Worm (Caenorhabditis elegans) whole organism, dauer: ENCODE data around the gene lir-2.

ENCODE experiments used
- unc-62 ChIP-seq: sonication (generic microtip); optimal IDR thresholded peaks from 2 replicates; lab custom pipeline; 2017; ENCODE audit warnings: missing biosample characterization, missing genetic modification reagents, missing genetic modification characterization

Gene lir-2

ce11 chrII:7666967-7667366 lies at the start of gene lir-2:
Gene lir-2 (plus strand): TSS chrII:7667267.
- TF ChIP-seq unc-62 (GFP tag; lab: Kevin White, UChicago), result no peak

- no peak for TF ChIP-seq unc-62 (GFP tag; lab: Kevin White, UChicago)
Observed at ce11 chrII:7618212-7618611, 48.9 kb upstream of the lir-2 start.

- no peak for TF ChIP-seq unc-62 (GFP tag; lab: Kevin White, UChicago)
Observed at ce11 chrII:7620413-7620812, 46.7 kb upstream of the lir-2 start, which contains the start of gene R07G3.8. Gene R07G3.8 (minus strand): TSS chrII:7620513.

DNA sequence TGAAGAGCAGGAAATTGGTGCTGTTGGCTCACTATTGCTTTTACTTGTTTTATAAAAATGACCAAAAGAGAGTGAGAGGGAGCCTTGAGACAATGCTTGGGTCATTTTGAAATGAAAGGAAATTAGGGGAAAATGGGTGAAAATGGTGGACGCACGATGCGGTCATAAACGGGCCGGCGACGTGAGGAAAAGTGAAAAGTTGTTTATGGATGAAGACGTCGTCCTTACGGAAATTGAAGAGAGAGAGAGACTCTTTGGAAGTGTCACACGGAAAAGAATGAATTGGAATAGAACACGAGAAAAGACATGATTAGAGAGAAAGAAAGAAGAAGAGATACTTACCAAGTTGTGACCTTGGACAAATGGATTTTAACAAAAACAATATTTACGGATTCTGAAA lies 45.6 kb upstream of the lir-2 start:
- no peak for TF ChIP-seq unc-62 (GFP tag; lab: Kevin White, UChicago)

DNA sequence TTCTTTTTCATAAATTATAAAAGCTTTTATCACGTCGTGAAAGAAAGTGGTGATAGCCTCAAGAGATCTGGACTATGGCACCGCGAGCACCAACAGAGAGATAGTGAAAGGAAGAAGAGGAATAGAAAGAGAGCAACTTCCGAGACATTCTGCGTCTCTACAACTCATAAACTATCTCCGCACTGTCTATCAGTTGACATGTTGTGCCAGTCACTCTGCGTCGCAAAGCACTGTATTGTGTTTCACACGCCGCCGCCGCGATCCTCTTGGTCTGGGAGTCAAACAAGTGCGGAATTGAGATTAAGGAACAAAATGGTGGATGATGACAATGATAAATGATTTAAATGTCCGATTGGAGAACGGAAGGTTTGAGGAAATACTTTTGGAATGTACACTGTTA lies 43.6 kb upstream of the lir-2 start:
- no peak for TF ChIP-seq unc-62 (GFP tag; lab: Kevin White, UChicago)

DNA sequence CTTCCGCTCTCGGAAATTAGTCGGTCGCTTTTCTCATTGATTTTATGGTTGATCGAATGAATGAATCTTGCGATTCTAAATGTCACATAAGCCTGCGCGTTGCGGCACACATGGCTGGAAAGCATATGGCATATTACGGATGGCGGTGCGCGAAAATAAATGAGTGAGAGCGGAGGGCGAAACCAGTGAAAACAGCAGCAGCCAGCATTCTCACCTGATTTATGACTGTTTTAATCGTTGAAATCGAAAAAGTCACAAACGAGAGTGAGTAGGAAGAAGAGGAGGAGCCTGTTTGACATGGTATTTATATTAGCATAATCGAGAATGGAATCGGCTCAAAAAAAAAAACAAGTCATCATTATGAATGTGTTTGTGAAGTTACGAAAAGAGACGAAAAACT lies 42.8 kb upstream of the lir-2 start:
- TF ChIP-seq unc-62 (GFP tag; lab: Kevin White, UChicago), result no peak

DNA sequence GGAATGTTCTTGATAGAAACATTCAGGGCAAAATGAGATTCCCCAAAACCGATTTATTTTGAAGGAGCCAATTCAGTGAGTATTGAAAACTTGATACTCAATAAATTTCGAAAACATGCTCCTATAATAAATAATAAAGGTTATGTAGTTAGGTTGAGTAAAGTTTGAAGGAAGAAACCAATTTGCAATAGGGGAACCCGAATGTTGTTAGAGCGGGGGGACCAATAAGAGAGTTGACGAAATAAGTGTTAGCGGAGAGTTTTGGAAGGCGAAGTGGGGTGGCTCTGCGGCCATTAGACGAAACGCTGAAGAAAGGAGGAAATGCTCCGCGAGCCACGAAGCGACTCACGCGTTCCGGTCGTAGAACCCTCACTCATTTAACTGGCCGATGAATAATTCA lies 42.1 kb upstream of the lir-2 start:
- TF ChIP-seq unc-62 (GFP tag; lab: Kevin White, UChicago), result no peak

DNA sequence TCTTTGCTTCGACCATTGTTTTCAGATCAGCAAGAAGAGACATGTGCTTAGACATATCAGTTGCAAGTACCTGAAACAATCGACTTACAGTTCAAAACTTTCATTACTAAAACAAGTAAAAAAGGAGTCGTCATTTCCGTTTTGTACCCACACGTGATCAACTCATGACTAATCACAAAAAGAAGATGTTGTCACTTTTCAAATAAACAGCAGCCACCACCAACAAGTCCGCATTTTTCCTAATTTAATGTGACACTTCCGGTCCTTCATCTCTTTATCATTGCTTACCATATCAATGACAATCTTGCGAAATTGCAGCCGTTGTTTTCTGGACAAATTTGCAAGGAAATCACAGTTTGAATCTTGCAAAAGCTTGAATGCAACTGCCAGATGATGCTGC lies 38.4 kb upstream of the lir-2 start:
- TF ChIP-seq unc-62 (GFP tag; lab: Kevin White, UChicago), result no peak

DNA sequence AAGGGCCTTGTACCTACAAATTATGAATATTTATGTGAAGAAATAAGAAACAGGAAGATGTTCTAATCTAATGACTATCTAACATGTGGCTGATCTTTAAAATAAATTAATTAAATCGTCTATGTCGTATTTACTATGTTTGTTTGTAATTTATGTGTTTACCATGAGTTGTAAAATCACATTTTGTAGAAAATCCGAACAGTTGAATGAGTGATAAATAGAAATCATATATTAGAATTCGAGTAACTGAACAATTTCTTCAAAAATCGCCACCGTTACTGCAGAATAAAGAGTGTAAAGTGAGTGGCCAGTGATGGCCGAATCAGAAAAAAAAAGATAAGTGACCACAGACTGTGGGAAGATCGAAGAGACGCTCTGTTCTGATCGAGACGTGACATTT lies 37.0 kb upstream of the lir-2 start:
- no peak for TF ChIP-seq unc-62 (GFP tag; lab: Kevin White, UChicago)

- no peak for TF ChIP-seq unc-62 (GFP tag; lab: Kevin White, UChicago)
Observed at ce11 chrII:7631171-7631570, 35.9 kb upstream of the lir-2 start.

- TF ChIP-seq unc-62 (GFP tag; lab: Kevin White, UChicago), result no peak
Observed at ce11 chrII:7631677-7632210, 35.3 kb upstream of the lir-2 start.

ce11 chrII:7635296-7635695 lies 31.8 kb upstream of the lir-2 start:
- no peak for TF ChIP-seq unc-62 (GFP tag; lab: Kevin White, UChicago)

ce11 chrII:7636941-7637340 lies 30.1 kb upstream of the lir-2 start:
- TF ChIP-seq unc-62 (GFP tag; lab: Kevin White, UChicago), result no peak

ce11 chrII:7639036-7639435 lies 28.0 kb upstream of the lir-2 start:
- no peak for TF ChIP-seq unc-62 (GFP tag; lab: Kevin White, UChicago)

DNA sequence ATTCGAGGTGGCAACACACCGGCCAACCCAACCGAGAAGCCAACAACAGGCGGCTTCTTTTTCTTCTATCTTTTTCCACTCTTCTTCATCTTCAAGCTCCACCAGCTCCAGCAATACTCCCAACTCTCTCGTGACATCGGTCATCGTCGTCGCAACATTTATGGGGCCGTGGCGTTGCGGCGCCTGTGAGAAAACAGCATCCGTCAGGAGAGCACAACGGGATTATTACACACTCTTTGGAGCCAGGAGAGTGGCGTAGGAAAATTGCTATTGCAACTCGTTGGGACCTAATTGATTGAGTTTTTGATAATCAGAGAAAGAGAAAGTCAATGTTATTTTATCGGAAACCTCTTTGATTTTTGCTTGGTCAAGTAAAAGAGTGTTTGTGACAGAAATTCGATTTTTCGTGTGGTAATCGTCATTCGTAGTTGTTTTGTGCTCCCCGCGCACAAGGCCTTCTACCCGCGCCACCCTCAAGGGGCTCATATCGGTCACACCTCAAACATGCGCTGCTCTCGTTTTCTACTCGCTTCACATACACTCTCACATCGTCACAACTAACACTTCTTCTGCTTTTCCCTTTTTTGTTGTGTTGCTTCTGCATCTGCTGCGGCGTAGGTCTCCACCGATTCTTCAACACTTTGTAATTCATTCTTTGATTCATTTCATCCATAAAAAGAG lies 26.8 kb upstream of the lir-2 start:
- no peak for TF ChIP-seq unc-62 (GFP tag; lab: Kevin White, UChicago)

DNA sequence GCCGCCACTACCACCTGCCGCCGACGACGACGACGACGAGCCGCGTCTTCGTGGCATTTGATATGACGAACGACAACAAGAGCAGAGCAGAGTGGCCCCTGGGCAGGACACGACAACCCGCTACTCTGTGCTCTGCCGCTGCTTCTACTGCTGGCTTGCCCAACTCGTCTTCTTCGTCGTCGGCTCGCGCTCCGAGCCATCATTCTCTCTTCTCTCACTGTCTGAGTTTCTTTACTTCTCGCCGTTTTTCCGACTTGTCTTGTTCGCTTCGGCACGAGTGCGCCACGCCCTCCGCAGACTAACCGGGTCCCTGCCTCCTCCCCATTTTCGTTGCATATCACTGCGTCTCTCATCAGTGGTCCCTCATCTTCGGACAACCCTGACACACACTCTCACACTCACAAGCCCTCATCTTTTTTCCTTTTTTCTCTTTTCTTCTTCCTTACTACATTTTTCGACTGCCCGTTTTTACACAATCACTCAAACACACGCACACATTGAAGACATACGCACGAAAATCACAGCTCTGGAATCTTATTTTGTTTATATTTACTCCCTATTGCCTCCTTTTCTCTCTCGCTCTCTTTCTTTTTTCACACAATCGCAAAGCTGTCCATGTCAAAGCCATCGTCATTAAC lies 24.9 kb upstream of the lir-2 start:
- no peak for TF ChIP-seq unc-62 (GFP tag; lab: Kevin White, UChicago)

DNA sequence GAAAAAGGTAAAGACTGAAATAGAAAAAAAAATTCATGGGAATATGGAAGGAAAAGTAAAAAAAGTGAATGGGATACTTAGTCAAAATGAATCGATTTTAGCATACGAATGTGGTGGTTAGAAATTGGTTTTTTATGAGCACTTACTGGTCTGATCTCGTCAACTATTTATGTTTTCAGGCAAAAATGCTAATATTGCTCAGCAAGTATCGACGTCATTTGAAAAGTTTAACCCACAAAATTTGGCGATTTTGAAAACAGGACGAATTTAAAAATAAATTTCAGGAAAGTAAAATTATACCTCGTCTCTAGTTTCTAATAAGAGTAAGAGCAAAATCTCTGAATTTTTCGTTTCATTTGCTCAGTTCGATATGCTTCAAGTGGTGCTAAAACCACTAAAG lies 23.9 kb upstream of the lir-2 start:
- no peak for TF ChIP-seq unc-62 (GFP tag; lab: Kevin White, UChicago)
